Worm (Caenorhabditis elegans): ENCODE measurements around the gene sea-2.

The sea-2 gene

ce11 chrII:3992029-3992428 lies 41.9 kb downstream of the sea-2 start:
- TF ChIP-seq pag-3 (tag; optimal IDR thresholded peaks at IDR 0.05; ENCODE audit: borderline replicate concordance) (no peak), mec-3 (tag; optimal IDR thresholded peaks at IDR 0.05; ENCODE audit: borderline replicate concordance) (no peak), ets-4 (tag; optimal IDR thresholded peaks at IDR 0.05) (no peak), hlh-30 (tag; optimal IDR thresholded peaks at IDR 0.05; ENCODE audit: insufficient read depth) (no peak), pax-1 (tag; optimal IDR thresholded peaks at IDR 0.05) (no peak), ttx-3 (tag; optimal IDR thresholded peaks at IDR 0.05) (no peak), K02D7.2 (tag; optimal IDR thresholded peaks at IDR 0.05) (no peak), tbx-7 (tag; optimal IDR thresholded peaks at IDR 0.05) (no peak), ref-2 (tag; optimal IDR thresholded peaks at IDR 0.05) (no peak), ceh-34 (tag; optimal IDR thresholded peaks at IDR 0.05) (no peak), ceh-31 (tag; optimal IDR thresholded peaks at IDR 0.05) (no peak), pqm-1 (tag; optimal IDR thresholded peaks at IDR 0.05) (no peak), odd-2 (tag; optimal IDR thresholded peaks at IDR 0.05) (no peak), sox-2 (GFP tag; IDR thresholded peaks at IDR 0.05) (no peak), lim-6 (tag; optimal IDR thresholded peaks at IDR 0.05) (no peak)

- TF ChIP-seq ceh-18 (tag; optimal IDR thresholded peaks at IDR 0.05) = no peak
- no peak for TF ChIP-seq elt-2 (tag; optimal IDR thresholded peaks at IDR 0.05)
- no peak for TF ChIP-seq elt-4 (tag; optimal IDR thresholded peaks at IDR 0.05)
- TF ChIP-seq ama-1 (optimal IDR thresholded peaks at IDR 0.05) = no peak
- TF ChIP-seq fkh-10 (GFP tag; optimal IDR thresholded peaks at IDR 0.05) = no peak
- TF ChIP-seq unc-86 (tag; optimal IDR thresholded peaks at IDR 0.05) = no peak
- TF ChIP-seq ceh-14 (tag; optimal IDR thresholded peaks at IDR 0.05) = no peak
- TF ChIP-seq pqm-1 (tag; optimal IDR thresholded peaks at IDR 0.05) = no peak
- TF ChIP-seq F13H6.1 (tag; optimal IDR thresholded peaks at IDR 0.05) = no peak
- no peak for TF ChIP-seq rnt-1 (tag; optimal IDR thresholded peaks at IDR 0.05)
- no peak for TF ChIP-seq nhr-11 (tag; optimal IDR thresholded peaks at IDR 0.05)
- TF ChIP-seq mec-3 (tag; optimal IDR thresholded peaks at IDR 0.05; ENCODE audit: borderline replicate concordance) = no peak
Observed at ce11 chrII:3992660-3993245, 42.6 kb downstream of the sea-2 start, which contains the start of gene Y14H12A.1. TSS of gene Y14H12A.1 (plus strand) at chrII:3993195.

ce11 chrII:3996005-3996404 lies 45.8 kb downstream of the sea-2 start, which contains the start of gene clc-22:
TSS of gene clc-22 (minus strand) at chrII:3996075.
- no peak for TF ChIP-seq fkh-10 (GFP tag; optimal IDR thresholded peaks at IDR 0.05)
- TF ChIP-seq fkh-6 (tag; optimal IDR thresholded peaks at IDR 0.05) = no peak
- TF ChIP-seq fax-1 (tag; optimal IDR thresholded peaks at IDR 0.05) = no peak
- no peak for TF ChIP-seq F13H6.1 (tag; optimal IDR thresholded peaks at IDR 0.05)
- no peak for TF ChIP-seq hlh-30 (tag; optimal IDR thresholded peaks at IDR 0.05; ENCODE audit: insufficient read depth)
- no peak for TF ChIP-seq T23F11.4 (GFP tag; optimal IDR thresholded peaks at IDR 0.05)
- TF ChIP-seq madf-2 (tag; optimal IDR thresholded peaks at IDR 0.05) = no peak
- TF ChIP-seq pat-9 (tag; optimal IDR thresholded peaks at IDR 0.05) = no peak
- TF ChIP-seq tbx-2 (tag; optimal IDR thresholded peaks at IDR 0.05) = no peak
- TF ChIP-seq zip-5 (tag; optimal IDR thresholded peaks at IDR 0.05) = no peak
- TF ChIP-seq sox-2 (GFP tag; IDR thresholded peaks at IDR 0.05) = no peak
- TF ChIP-seq ceh-31 (tag; optimal IDR thresholded peaks at IDR 0.05) = no peak
- no peak for TF ChIP-seq sox-4 (tag; optimal IDR thresholded peaks at IDR 0.05)
- TF ChIP-seq elt-2 (tag; optimal IDR thresholded peaks at IDR 0.05) = no peak
- no peak for TF ChIP-seq hlh-13 (GFP tag; optimal IDR thresholded peaks at IDR 0.05)
- no peak for TF ChIP-seq ceh-22 (tag; optimal IDR thresholded peaks at IDR 0.05)
- TF ChIP-seq nfya-1 (tag; optimal IDR thresholded peaks at IDR 0.05) = no peak
- TF ChIP-seq rnt-1 (tag; optimal IDR thresholded peaks at IDR 0.05) = no peak
- TF ChIP-seq ahr-1 (tag; optimal IDR thresholded peaks at IDR 0.05) = no peak
- TF ChIP-seq ttx-3 (tag; optimal IDR thresholded peaks at IDR 0.05) = no peak

- no peak for TF ChIP-seq lim-6 (tag; optimal IDR thresholded peaks at IDR 0.05)
- no peak for TF ChIP-seq eyg-1 (tag; optimal IDR thresholded peaks at IDR 0.05)
- no peak for TF ChIP-seq ceh-30 (tag; optimal IDR thresholded peaks at IDR 0.05)
- no peak for TF ChIP-seq pag-3 (tag; optimal IDR thresholded peaks at IDR 0.05; ENCODE audit: borderline replicate concordance)
- TF ChIP-seq hlh-30 (tag; optimal IDR thresholded peaks at IDR 0.05; ENCODE audit: insufficient read depth) = no peak
- peak; percentile 71 for TF ChIP-seq ceh-31 (tag; optimal IDR thresholded peaks at IDR 0.05)
- no peak for TF ChIP-seq hlh-8 (tag; optimal IDR thresholded peaks at IDR 0.05)
- peak; percentile 28 for TF ChIP-seq nfya-1 (tag; optimal IDR thresholded peaks at IDR 0.05)
- TF ChIP-seq fkh-10 (GFP tag; optimal IDR thresholded peaks at IDR 0.05) = peak; percentile 43
- TF ChIP-seq C08G9.2 (tag; optimal IDR thresholded peaks at IDR 0.05) = peak; percentile 35
- peak; percentile 38 for TF ChIP-seq ceh-14 (tag; optimal IDR thresholded peaks at IDR 0.05)
- no peak for TF ChIP-seq mec-3 (tag; optimal IDR thresholded peaks at IDR 0.05; ENCODE audit: borderline replicate concordance)
- no peak for TF ChIP-seq F13H6.1 (tag; optimal IDR thresholded peaks at IDR 0.05)
- no peak for TF ChIP-seq fax-1 (tag; optimal IDR thresholded peaks at IDR 0.05)
- TF ChIP-seq dve-1 (tag; optimal IDR thresholded peaks at IDR 0.05) = no peak
- TF ChIP-seq ceh-6 (GFP tag; optimal IDR thresholded peaks at IDR 0.05) = peak; percentile 7
- TF ChIP-seq ceh-24 (tag; optimal IDR thresholded peaks at IDR 0.05) = no peak
- TF ChIP-seq madf-2 (tag; optimal IDR thresholded peaks at IDR 0.05) = no peak
- TF ChIP-seq unc-42 (tag; optimal IDR thresholded peaks at IDR 0.05) = peak; percentile 94
- TF ChIP-seq C38D4.7 (GFP tag; optimal IDR thresholded peaks at IDR 0.05) = no peak
Observed at ce11 chrII:3999537-3999936, 49.4 kb downstream of the sea-2 start.

Measured in whole organism, late embryonic.